Fruit fly (Drosophila melanogaster): ENCODE results near the gene CG32264.

- TF ChIP-seq Myc (optimal IDR thresholded peaks at IDR 0.05) = peak; percentile 88
- TF ChIP-seq Mio (GFP tag; optimal IDR thresholded peaks at IDR 0.05) = no peak
- TF ChIP-seq tai (GFP tag; optimal IDR thresholded peaks at IDR 0.05) = no peak
These were observed 17.4 kb downstream of the CG32264 start for dm6 chr3L:3788790-3789421.
